Fruit fly (Drosophila melanogaster) whole organism, wandering third instar larva: ENCODE measurements around the gene kra.

Experiments used
- Abd-B ChIP-seq: fragments of >200 bp; optimal IDR thresholded peaks from 2 replicates; lab custom pipeline; 2017; ENCODE audit warnings: missing biosample characterization, missing genetic modification characterization
- CG32264 ChIP-seq: fragments of 200-800 bp; sonication (Bioruptor generic); optimal IDR thresholded peaks from 2 replicates; lab custom pipeline; 2016; ENCODE audit warnings: missing biosample characterization, missing genetic modification characterization
- CrebA ChIP-seq: fragments of 200-800 bp; sonication (Bioruptor generic); optimal IDR thresholded peaks from 2 replicates; lab custom pipeline; 2016; ENCODE audit warnings: missing biosample characterization, mild to moderate bottlenecking, missing genetic modification characterization, borderline replicate concordance
- Dfd ChIP-seq: fragments of >200 bp; optimal IDR thresholded peaks from 2 replicates; lab custom pipeline; 2017; ENCODE audit warnings: missing biosample characterization, missing genetic modification characterization
- Dif ChIP-seq: fragments of 200-275, 200-300 bp; sonication (Bioruptor generic); optimal IDR thresholded peaks from 2 replicates; lab custom pipeline; 2018; ENCODE audit warnings: missing biosample characterization, missing genetic modification characterization; ENCODE audit not compliant: partially characterized antibody
- GATAd ChIP-seq: sonication (Bioruptor generic); optimal IDR thresholded peaks from 2 replicates; lab custom pipeline; 2016; ENCODE audit warnings: missing biosample characterization, missing genetic modification characterization
- HLH106 ChIP-seq: fragments of 200-800 bp; optimal IDR thresholded peaks from 3 replicates; lab custom pipeline; 2019; ENCODE audit warnings: missing biosample characterization, mild to moderate bottlenecking, missing genetic modification characterization, moderate library complexity
- Hnf4 ChIP-seq: fragments of 200-800 bp; sonication (Bioruptor generic); optimal IDR thresholded peaks from 2 replicates; lab custom pipeline; 2016; ENCODE audit warnings: missing biosample characterization, mild to moderate bottlenecking, missing genetic modification characterization
- Hr78 ChIP-seq: fragments of >200 bp; optimal IDR thresholded peaks from 2 replicates; lab custom pipeline; 2017; ENCODE audit warnings: missing biosample characterization, missing genetic modification characterization
- Hr83 ChIP-seq: fragments of 200-300 bp; sonication (Bioruptor generic); optimal IDR thresholded peaks from 2 replicates; lab custom pipeline; 2016; ENCODE audit warnings: missing biosample characterization, mild to moderate bottlenecking, missing genetic modification characterization, moderate library complexity; ENCODE audit not compliant: poor library complexity, severe bottlenecking
- Mio ChIP-seq: sonication (Bioruptor generic); optimal IDR thresholded peaks from 2 replicates; lab custom pipeline; 2016; ENCODE audit warnings: missing biosample characterization, missing genetic modification characterization
- Myc ChIP-seq: fragments of >200 bp; optimal IDR thresholded peaks from 2 replicates; lab custom pipeline; 2017
- N ChIP-seq: fragments of >200 bp; optimal IDR thresholded peaks from 2 replicates; lab custom pipeline; 2018; ENCODE audit warnings: missing biosample characterization, missing external identifiers, missing genetic modification characterization
- OdsH ChIP-seq: fragments of 200-800 bp; sonication (Bioruptor generic); optimal IDR thresholded peaks from 2 replicates; lab custom pipeline; 2016; ENCODE audit warnings: missing biosample characterization, mild to moderate bottlenecking, missing genetic modification characterization
- Rel ChIP-seq, 2 experiments: fragments of 200-800 bp; sonication (Bioruptor generic) in 1 of 2; optimal IDR thresholded peaks; 2 replicates in 1 of 2; 3 replicates in 1 of 2; lab custom pipeline; 2016 to 2019; ENCODE audit warnings: mild to moderate bottlenecking in 2 of 2, missing biosample characterization in 2 of 2, missing genetic modification characterization in 2 of 2, moderate library complexity in 1 of 2
- Sp1 ChIP-seq: fragments of 200-800 bp; sonication (Bioruptor generic); optimal IDR thresholded peaks from 3 replicates; lab custom pipeline; 2019; ENCODE audit warnings: missing biosample characterization, mild to moderate bottlenecking, missing genetic modification characterization, moderate library complexity
- Vsx2 ChIP-seq: fragments of 200-300, 225-300 bp; sonication (Bioruptor generic); optimal IDR thresholded peaks from 2 replicates; lab custom pipeline; 2018; ENCODE audit warnings: missing biosample characterization, missing genetic modification characterization; ENCODE audit not compliant: partially characterized antibody
- dl ChIP-seq, 2 experiments: fragments of 175-275, 200-275 bp in 1 of 2; fragments of 200-275 bp in 1 of 2; sonication (Bioruptor generic); optimal IDR thresholded peaks; lab custom pipeline; 2018; ENCODE audit warnings: mild to moderate bottlenecking in 2 of 2, missing biosample characterization in 2 of 2, missing genetic modification characterization in 2 of 2, moderate library complexity in 2 of 2; ENCODE audit not compliant: partially characterized antibody in 2 of 2, insufficient read depth in 1 of 2
- dmrt93B ChIP-seq: fragments of 200-800 bp; sonication (Bioruptor generic); optimal IDR thresholded peaks from 2 replicates; lab custom pipeline; 2018; ENCODE audit warnings: missing biosample characterization, mild to moderate bottlenecking, missing genetic modification characterization
- dsf ChIP-seq: sonication (Bioruptor generic); optimal IDR thresholded peaks from 2 replicates; lab custom pipeline; 2016; ENCODE audit warnings: missing biosample characterization, missing genetic modification characterization, borderline replicate concordance
- fru ChIP-seq: fragments of 200-800 bp; sonication (Bioruptor generic); optimal IDR thresholded peaks from 3 replicates; lab custom pipeline; 2016; ENCODE audit warnings: missing biosample characterization, mild to moderate bottlenecking, missing genetic modification characterization
- h ChIP-seq: fragments of 200-800 bp; sonication (Bioruptor generic); optimal IDR thresholded peaks from 3 replicates; lab custom pipeline; 2016; ENCODE audit warnings: missing biosample characterization, mild to moderate bottlenecking, missing genetic modification characterization
- jim ChIP-seq: fragments of 175-275, 200-325 bp; sonication (Bioruptor generic); optimal IDR thresholded peaks from 2 replicates; lab custom pipeline; 2016; ENCODE audit warnings: missing biosample characterization, mild to moderate bottlenecking, missing genetic modification characterization
- lola ChIP-seq: fragments of >200 bp; optimal IDR thresholded peaks from 2 replicates; lab custom pipeline; 2017; ENCODE audit warnings: missing biosample characterization, missing genetic modification characterization
- pan ChIP-seq: fragments of >200 bp; optimal IDR thresholded peaks from 2 replicates; lab custom pipeline; 2017
- psq ChIP-seq: fragments of 200-800 bp; sonication (Bioruptor generic); optimal IDR thresholded peaks from 3 replicates; lab custom pipeline; 2017; ENCODE audit warnings: missing biosample characterization, mild to moderate bottlenecking, missing genetic modification characterization, moderate library complexity
- rgr ChIP-seq: fragments of 200-800 bp; sonication (Bioruptor generic); optimal IDR thresholded peaks from 3 replicates; lab custom pipeline; 2016; ENCODE audit warnings: missing biosample characterization, mild to moderate bottlenecking, missing genetic modification characterization
- sv ChIP-seq: fragments of 200-800 bp; sonication (Bioruptor generic); optimal IDR thresholded peaks from 3 replicates; lab custom pipeline; 2016; ENCODE audit warnings: missing biosample characterization, missing genetic modification characterization
- tai ChIP-seq: sonication (Bioruptor generic); optimal IDR thresholded peaks from 2 replicates; lab custom pipeline; 2016; ENCODE audit warnings: missing biosample characterization, missing genetic modification characterization

Gene kra

DNA sequence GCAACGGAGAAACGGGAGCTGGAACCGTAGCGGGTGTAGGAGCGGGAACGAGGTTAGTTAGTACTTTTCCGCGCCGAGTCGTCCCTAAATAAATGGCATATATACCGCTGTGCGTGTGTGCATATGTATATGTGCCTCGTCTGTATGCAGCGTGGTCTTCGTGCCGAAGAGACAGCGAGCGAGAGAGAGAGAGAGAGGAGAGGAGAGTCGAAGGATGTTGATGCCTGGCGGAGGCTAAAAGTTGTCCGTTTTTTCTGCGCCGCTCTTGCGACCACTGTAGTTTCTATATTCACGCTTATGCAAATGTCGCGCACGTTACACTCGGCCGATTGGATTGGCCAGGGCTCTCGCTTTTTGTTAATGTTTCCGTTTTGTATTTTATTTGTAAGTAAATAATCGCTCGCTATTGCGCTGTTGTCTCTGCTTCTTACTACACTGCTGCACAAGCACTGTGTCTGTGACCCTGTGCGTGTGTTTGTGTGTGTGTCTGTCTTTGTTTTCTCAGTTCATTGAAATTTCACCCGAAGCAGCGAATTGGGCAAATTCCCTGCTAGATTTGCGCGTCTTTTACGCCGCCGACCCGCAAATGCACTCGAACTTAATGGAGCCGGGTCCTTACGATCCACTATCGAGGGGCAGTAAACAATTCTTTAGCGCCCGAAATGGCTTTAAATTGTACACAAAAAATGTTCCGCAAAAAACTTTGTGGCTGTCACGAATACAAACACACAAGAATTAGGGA, 11.6 kb upstream of the kra start, which contains the start of gene Rga:
Gene Rga, minus strand, starts transcription at position 741 of the 742 bp plus-strand sequence.
- TF ChIP-seq h (no peak), fru (GFP tag; lab: Kevin White, UChicago) (peak; percentile 13), Dif (GFP tag; lab: Kevin White, UChicago) (peak; percentile 38), N (peak; percentile 6), Hr78 (GFP tag; lab: Kevin White, UChicago) (no peak), psq (GFP tag; lab: Kevin White, UChicago) (peak; percentile 24), Abd-B (no peak)

DNA sequence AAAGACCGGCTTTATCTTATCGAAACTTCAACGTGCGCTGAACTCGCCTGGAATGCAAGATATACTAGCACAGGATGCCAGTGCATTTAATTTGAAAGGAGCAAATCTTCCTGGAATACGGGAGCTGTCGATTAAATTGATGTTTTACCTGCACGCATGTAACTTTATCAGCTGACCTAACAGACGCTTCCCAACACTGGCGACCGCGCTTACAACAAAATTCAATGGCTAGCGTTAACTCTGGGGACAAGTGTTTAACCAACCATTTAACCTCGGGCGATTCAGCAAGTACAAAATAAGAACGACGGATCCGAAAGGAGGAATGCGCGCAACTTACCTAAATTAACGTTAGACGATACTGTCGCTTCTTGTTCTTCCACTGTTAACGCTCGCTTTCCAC, 10.8 kb upstream of the kra start:
- no peak for TF ChIP-seq rgr (GFP tag; lab: Kevin White, UChicago)
- no peak for TF ChIP-seq psq (GFP tag; lab: Kevin White, UChicago)
- no peak for TF ChIP-seq Dfd
- no peak for TF ChIP-seq Hr83 (GFP tag; lab: Kevin White, UChicago)
- TF ChIP-seq dsf (GFP tag; lab: Kevin White, UChicago) = no peak
- no peak for TF ChIP-seq Mio (GFP tag; lab: Kevin White, UChicago)
- TF ChIP-seq lola (GFP tag; lab: Kevin White, UChicago) = no peak
- TF ChIP-seq Vsx2 (GFP tag; lab: Kevin White, UChicago) = no peak
- TF ChIP-seq Rel (GFP tag; optimal IDR thresholded peaks at IDR 0.05; lab: Kevin White, UChicago) = no peak
- no peak for TF ChIP-seq Rel (tag; optimal IDR thresholded peaks at IDR 0.05; lab: Kevin White, UChicago)
- no peak for TF ChIP-seq tai (GFP tag; lab: Kevin White, UChicago)
- TF ChIP-seq OdsH (GFP tag; lab: Kevin White, UChicago) = no peak
- no peak for TF ChIP-seq Abd-B
- TF ChIP-seq CrebA (GFP tag; lab: Kevin White, UChicago) = no peak
- TF ChIP-seq fru (GFP tag; lab: Kevin White, UChicago) = no peak
- TF ChIP-seq GATAd (GFP tag; lab: Kevin White, UChicago) = no peak

DNA sequence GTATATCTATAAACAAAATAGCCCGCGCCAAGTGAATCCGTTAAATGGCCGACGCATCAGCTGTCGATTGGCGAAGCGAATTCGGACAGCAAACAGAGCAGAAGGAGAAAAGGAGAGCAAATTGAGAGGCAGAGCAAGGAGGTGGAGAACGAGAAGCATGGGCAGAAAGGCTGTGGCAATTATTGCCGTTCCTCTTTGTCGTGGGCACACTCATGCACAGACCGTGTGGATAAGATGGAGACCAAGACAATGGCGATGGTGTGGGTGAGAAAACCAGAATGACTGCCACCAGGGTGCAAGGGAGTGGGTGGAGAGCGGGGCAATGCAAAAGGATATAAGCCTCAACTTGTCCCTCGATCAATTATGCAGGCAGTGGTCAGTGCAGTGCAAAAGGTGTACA, 10.2 kb upstream of the kra start:
- TF ChIP-seq N (no peak), Sp1 (GFP tag; lab: Kevin White, UChicago) (no peak), Hr83 (GFP tag; lab: Kevin White, UChicago) (no peak), Dfd (no peak), dl (GFP tag; optimal IDR thresholded peaks at IDR 0.05; lab: Kevin White, UChicago; ENCODE audit: insufficient read depth in 1 of 2, partially characterized antibody in 2 of 2) (peak in 1 of 2 experiments; percentile 28), Rel (GFP tag; optimal IDR thresholded peaks at IDR 0.05; lab: Kevin White, UChicago) (no peak), Rel (tag; optimal IDR thresholded peaks at IDR 0.05; lab: Kevin White, UChicago) (no peak), Myc (no peak), psq (GFP tag; lab: Kevin White, UChicago) (peak; percentile 98), Vsx2 (GFP tag; lab: Kevin White, UChicago) (no peak), pan (lab: Kevin White, UChicago) (no peak), tai (GFP tag; lab: Kevin White, UChicago) (no peak), rgr (GFP tag; lab: Kevin White, UChicago) (no peak), Hnf4 (no peak), GATAd (GFP tag; lab: Kevin White, UChicago) (no peak), OdsH (GFP tag; lab: Kevin White, UChicago) (no peak), fru (GFP tag; lab: Kevin White, UChicago) (peak; percentile 31), h (no peak), jim (GFP tag; lab: Kevin White, UChicago) (no peak), sv (GFP tag; lab: Kevin White, UChicago) (no peak), dmrt93B (no peak), Mio (GFP tag; lab: Kevin White, UChicago) (no peak), HLH106 (tag; lab: Kevin White, UChicago) (no peak), Dif (GFP tag; lab: Kevin White, UChicago) (no peak), dsf (GFP tag; lab: Kevin White, UChicago) (no peak), CG32264 (GFP tag; lab: Kevin White, UChicago) (no peak)

DNA sequence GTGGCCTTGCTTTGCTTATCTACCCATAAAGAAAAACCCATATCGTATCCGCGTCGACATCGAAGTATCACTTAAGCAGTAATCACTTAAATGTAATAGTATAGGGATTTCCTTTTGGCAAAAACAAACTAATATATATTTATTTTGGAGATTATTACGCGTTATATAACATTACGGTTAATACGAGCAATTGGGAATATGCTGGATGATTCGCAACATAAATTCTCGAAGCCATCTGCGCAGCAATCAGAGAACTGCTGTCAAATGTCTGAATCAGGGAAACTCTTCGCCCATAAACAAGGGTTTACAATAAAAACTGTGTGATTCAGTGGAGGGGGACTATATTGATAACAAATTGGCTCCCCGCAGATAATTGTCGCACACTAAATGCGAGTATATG, 9.7 kb upstream of the kra start:
- TF ChIP-seq h (no peak), Dfd (no peak), Sp1 (GFP tag; lab: Kevin White, UChicago) (no peak)
